Worm (Caenorhabditis elegans): Measurements from ENCODE around the gene F32H5.3.

- TF ChIP-seq unc-62 (GFP tag; optimal IDR thresholded peaks at IDR 0.05) = no peak
- no peak for TF ChIP-seq ztf-11 (tag; optimal IDR thresholded peaks at IDR 0.05)
- no peak for TF ChIP-seq lin-39 (tag; optimal IDR thresholded peaks at IDR 0.05)
- TF ChIP-seq skn-1 (tag; optimal IDR thresholded peaks at IDR 0.05) = no peak
- TF ChIP-seq ama-1 (optimal IDR thresholded peaks at IDR 0.05) = no peak
- no peak for TF ChIP-seq unc-39 (tag; optimal IDR thresholded peaks at IDR 0.05)
Observed at ce11 chrV:13327463-13327862, 31.7 kb upstream of the F32H5.3 start, which contains the start of gene str-37.
